Worm (Caenorhabditis elegans) whole organism, late embryonic: Measurements from ENCODE around the gene C09E8.1.

ENCODE experiments used
- C08G9.2 ChIP-seq: sonication (generic microtip); optimal IDR thresholded peaks from 2 replicates; lab custom pipeline; 2016; ENCODE audit warnings: mild to moderate bottlenecking, missing genetic modification characterization, moderate library complexity, missing compliant biosample characterization
- F13H6.1 ChIP-seq: sonication (generic microtip); optimal IDR thresholded peaks from 2 replicates; lab custom pipeline; 2016; ENCODE audit warnings: missing genetic modification characterization, missing compliant biosample characterization
- K02D7.2 ChIP-seq: sonication (generic microtip); optimal IDR thresholded peaks from 2 replicates; lab custom pipeline; 2017; ENCODE audit warnings: mild to moderate bottlenecking, missing genetic modification characterization, missing compliant biosample characterization
- K09A11.1 ChIP-seq: sonication (generic microtip); optimal IDR thresholded peaks from 2 replicates; lab custom pipeline; 2017; ENCODE audit warnings: antibody characterized with exemption, mild to moderate bottlenecking, missing genetic modification characterization, missing compliant biosample characterization; ENCODE audit not compliant: insufficient read depth
- T23F11.4 ChIP-seq: fragments of 200-800 bp; sonication (Bioruptor generic); optimal IDR thresholded peaks from 2 replicates; lab custom pipeline; 2018; ENCODE audit warnings: mild to moderate bottlenecking, missing genetic modification characterization, missing compliant biosample characterization
- ceh-18 ChIP-seq: sonication (generic microtip); optimal IDR thresholded peaks from 2 replicates; lab custom pipeline; 2016; ENCODE audit warnings: missing genetic modification characterization, missing compliant biosample characterization
- ceh-19 ChIP-seq: fragments of 200-800 bp; sonication (Bioruptor generic); optimal IDR thresholded peaks from 2 replicates; lab custom pipeline; 2018; ENCODE audit warnings: mild to moderate bottlenecking, missing genetic modification characterization, missing compliant biosample characterization
- ceh-24 ChIP-seq: sonication (generic microtip); optimal IDR thresholded peaks from 2 replicates; lab custom pipeline; 2016; ENCODE audit warnings: mild to moderate bottlenecking, missing genetic modification characterization, missing compliant biosample characterization
- ceh-31 ChIP-seq: sonication (generic microtip); optimal IDR thresholded peaks from 2 replicates; lab custom pipeline; 2016; ENCODE audit warnings: missing genetic modification characterization, missing compliant biosample characterization
- ceh-34 ChIP-seq: sonication (generic microtip); optimal IDR thresholded peaks from 2 replicates; lab custom pipeline; 2016; ENCODE audit warnings: mild to moderate bottlenecking, missing genetic modification characterization, missing compliant biosample characterization
- dmd-4 ChIP-seq: sonication (generic microtip); optimal IDR thresholded peaks from 2 replicates; lab custom pipeline; 2016; ENCODE audit warnings: borderline replicate concordance, missing genetic modification characterization, missing compliant biosample characterization
- dve-1 ChIP-seq: sonication (generic microtip); optimal IDR thresholded peaks from 2 replicates; lab custom pipeline; 2017; ENCODE audit warnings: antibody characterized with exemption, mild to moderate bottlenecking, missing genetic modification characterization, missing compliant biosample characterization
- elt-2 ChIP-seq: sonication (generic microtip); optimal IDR thresholded peaks from 2 replicates; lab custom pipeline; 2016; ENCODE audit warnings: missing genetic modification reagents, missing genetic modification characterization, missing compliant biosample characterization
- elt-4 ChIP-seq: sonication (generic microtip); optimal IDR thresholded peaks from 2 replicates; lab custom pipeline; 2016; ENCODE audit warnings: missing genetic modification characterization, missing compliant biosample characterization
- eyg-1 ChIP-seq: sonication (generic microtip); optimal IDR thresholded peaks from 2 replicates; lab custom pipeline; 2016; ENCODE audit warnings: missing genotype, missing genetic modification characterization, missing compliant biosample characterization
- fkh-10 ChIP-seq: fragments of 150-350 bp; optimal IDR thresholded peaks from 2 replicates; lab custom pipeline; 2014; ENCODE audit warnings: missing biosample characterization, missing genetic modification reagents, missing genetic modification characterization
- hlh-30 ChIP-seq: sonication (generic microtip); optimal IDR thresholded peaks from 2 replicates; lab custom pipeline; 2017; ENCODE audit warnings: antibody characterized with exemption, missing genetic modification characterization, missing compliant biosample characterization; ENCODE audit not compliant: insufficient read depth
- hlh-6 ChIP-seq: sonication (generic microtip); optimal IDR thresholded peaks from 2 replicates; lab custom pipeline; 2016; ENCODE audit warnings: missing genotype, missing genetic modification characterization, missing compliant biosample characterization
- hlh-8 ChIP-seq: sonication (generic microtip); optimal IDR thresholded peaks from 2 replicates; lab custom pipeline; 2016; ENCODE audit warnings: missing genotype, missing genetic modification characterization, missing compliant biosample characterization
- madf-2 ChIP-seq: sonication (generic microtip); optimal IDR thresholded peaks from 2 replicates; lab custom pipeline; 2017; ENCODE audit warnings: missing genetic modification characterization, missing compliant biosample characterization
- nfya-1 ChIP-seq: sonication (generic microtip); optimal IDR thresholded peaks from 2 replicates; lab custom pipeline; 2017; ENCODE audit warnings: missing genetic modification characterization, mild to moderate bottlenecking, missing compliant biosample characterization, antibody characterized with exemption, moderate library complexity
- npax-4 ChIP-seq: sonication (generic microtip); optimal IDR thresholded peaks from 2 replicates; lab custom pipeline; 2016; ENCODE audit warnings: missing genetic modification characterization, missing compliant biosample characterization
- odd-2 ChIP-seq: sonication (generic microtip); optimal IDR thresholded peaks from 2 replicates; lab custom pipeline; 2017; ENCODE audit warnings: antibody characterized with exemption, mild to moderate bottlenecking, missing genetic modification characterization, missing compliant biosample characterization
- pag-3 ChIP-seq: sonication (generic microtip); optimal IDR thresholded peaks from 2 replicates; lab custom pipeline; 2016; ENCODE audit warnings: missing compliant biosample characterization, missing genetic modification characterization, borderline replicate concordance
- pha-4 ChIP-seq: fragments of 150-350 bp; optimal IDR thresholded peaks from 2 replicates; lab custom pipeline; 2018; ENCODE audit warnings: missing biosample characterization, missing genetic modification reagents, missing genetic modification characterization
- pqm-1 ChIP-seq: sonication (generic microtip); optimal IDR thresholded peaks from 2 replicates; lab custom pipeline; 2016; ENCODE audit warnings: missing genetic modification characterization, missing compliant biosample characterization
- pros-1 ChIP-seq: fragments of 150-350 bp; optimal IDR thresholded peaks from 2 replicates; lab custom pipeline; 2014; ENCODE audit warnings: missing biosample characterization, missing genetic modification reagents, missing genetic modification characterization
- ref-2 ChIP-seq: sonication (generic microtip); optimal IDR thresholded peaks from 2 replicates; lab custom pipeline; 2016; ENCODE audit warnings: missing genetic modification characterization, missing compliant biosample characterization
- rnt-1 ChIP-seq: sonication (generic microtip); optimal IDR thresholded peaks from 2 replicates; lab custom pipeline; 2016; ENCODE audit warnings: missing genetic modification characterization, missing compliant biosample characterization
- sdc-2 ChIP-seq: sonication (generic microtip); optimal IDR thresholded peaks from 2 replicates; lab custom pipeline; 2016; ENCODE audit warnings: missing genotype, missing genetic modification characterization, missing compliant biosample characterization
- sox-2 ChIP-seq: fragments of 200-800 bp; sonication (Bioruptor generic); IDR thresholded peaks from 2 replicates; pipeline ENCODE4 v1.3.6; 2022; ENCODE audit warnings: missing genetic modification reagents, missing genetic modification characterization, missing compliant biosample characterization
- sox-4 ChIP-seq: sonication (generic microtip); optimal IDR thresholded peaks from 2 replicates; lab custom pipeline; 2017; ENCODE audit warnings: mild to moderate bottlenecking, missing genetic modification characterization, inconsistent platforms, missing compliant biosample characterization
- tbx-2 ChIP-seq: sonication (generic microtip); optimal IDR thresholded peaks from 2 replicates; lab custom pipeline; 2016; ENCODE audit warnings: missing genetic modification characterization, missing compliant biosample characterization
- unc-3 ChIP-seq, 2 experiments: fragments of 200-800 bp in 1 of 2; sonication (Bioruptor generic) in 1 of 2; sonication (generic microtip) in 1 of 2; conservative IDR thresholded peaks in 1 of 2; optimal IDR thresholded peaks in 1 of 2; 2 replicates each; pipeline versions ENCODE4 v1.3.6 to Lab custom; 2016 to 2022; ENCODE audit warnings: missing compliant biosample characterization in 2 of 2, missing genetic modification characterization in 2 of 2, missing genetic modification reagents in 1 of 2
- unc-42 ChIP-seq: sonication (generic microtip); optimal IDR thresholded peaks from 2 replicates; lab custom pipeline; 2016; ENCODE audit warnings: missing genotype, missing genetic modification characterization, missing compliant biosample characterization
- unc-55 ChIP-seq: sonication (generic microtip); optimal IDR thresholded peaks from 2 replicates; lab custom pipeline; 2017; ENCODE audit warnings: missing biosample characterization, missing genetic modification reagents, missing genetic modification characterization
- unc-86 ChIP-seq: sonication (generic microtip); optimal IDR thresholded peaks from 2 replicates; lab custom pipeline; 2016; ENCODE audit warnings: missing genetic modification characterization, missing compliant biosample characterization
- zip-5 ChIP-seq: sonication (generic microtip); optimal IDR thresholded peaks from 2 replicates; lab custom pipeline; 2016; ENCODE audit warnings: missing genetic modification characterization, missing compliant biosample characterization

Gene C09E8.1

ce11 chrII:602020-602419 lies 45.7 kb downstream of the C09E8.1 start, which contains the start of gene nhl-3:
nhl-3 (minus strand) TSS chrII:602120.
- no peak for TF ChIP-seq unc-86
- no peak for TF ChIP-seq ceh-19 (GFP tag; lab: Kevin White, UChicago)
- TF ChIP-seq dve-1 (tag; lab: Kevin White, UChicago), result no peak
- TF ChIP-seq elt-2 (tag; lab: Kevin White, UChicago), result no peak
- TF ChIP-seq elt-4, result no peak
- no peak for TF ChIP-seq sdc-2 (tag; lab: Kevin White, UChicago)
- no peak for TF ChIP-seq fkh-10 (GFP tag; lab: Kevin White, UChicago)
- TF ChIP-seq npax-4 (tag; lab: Kevin White, UChicago), result no peak
- no peak for TF ChIP-seq K09A11.1 (tag; lab: Kevin White, UChicago)
- TF ChIP-seq pros-1, result no peak
- no peak for TF ChIP-seq dmd-4 (tag; lab: Kevin White, UChicago)
- no peak for TF ChIP-seq pha-4 (tag; lab: Kevin White, UChicago)
- no peak for TF ChIP-seq sox-4 (tag; lab: Kevin White, UChicago)
- no peak for TF ChIP-seq T23F11.4 (GFP tag; lab: Kevin White, UChicago)
- TF ChIP-seq unc-42, result no peak
- no peak for TF ChIP-seq ceh-24 (tag; lab: Kevin White, UChicago)

ce11 chrII:602969-603368 lies 46.7 kb downstream of the C09E8.1 start:
- no peak for TF ChIP-seq ref-2
- TF ChIP-seq K02D7.2 (tag; lab: Kevin White, UChicago), result no peak
- TF ChIP-seq ceh-18, result peak; percentile 33
- TF ChIP-seq unc-55, result peak; percentile 98
- no peak for TF ChIP-seq unc-86
- peak; percentile 2 for TF ChIP-seq unc-42
- peak; percentile 57 for TF ChIP-seq nfya-1
- peak; percentile 39 for TF ChIP-seq tbx-2 (tag; lab: Kevin White, UChicago)
- TF ChIP-seq ceh-31 (tag; lab: Kevin White, UChicago), result peak; percentile 38
- TF ChIP-seq rnt-1 (tag; lab: Kevin White, UChicago), result peak; percentile 13
- TF ChIP-seq hlh-30 (tag; lab: Kevin White, UChicago), result peak; percentile 86

ce11 chrII:605267-605666 lies 49.0 kb downstream of the C09E8.1 start, which contains the start of gene W04H10.2:
W04H10.2 (plus strand) TSS chrII:605567.
- TF ChIP-seq unc-3 (GFP tag; conservative IDR thresholded peaks at IDR 0.05; lab: Robert Waterston, UW) (no peak), unc-3 (tag; optimal IDR thresholded peaks at IDR 0.05; lab: Kevin White, UChicago) (no peak), madf-2 (tag; lab: Kevin White, UChicago) (no peak), pag-3 (tag; lab: Kevin White, UChicago) (no peak), F13H6.1 (no peak), ceh-18 (no peak), pha-4 (tag; lab: Kevin White, UChicago) (no peak), sox-2 (no peak), odd-2 (no peak), pros-1 (no peak), hlh-6 (tag; lab: Kevin White, UChicago) (no peak), hlh-8 (tag; lab: Kevin White, UChicago) (no peak), pqm-1 (tag; lab: Kevin White, UChicago) (no peak), fkh-10 (GFP tag; lab: Kevin White, UChicago) (no peak), eyg-1 (tag; lab: Kevin White, UChicago) (no peak), ceh-34 (tag; lab: Kevin White, UChicago) (no peak), C08G9.2 (tag; lab: Kevin White, UChicago) (no peak), zip-5 (no peak)
